Worm (Caenorhabditis elegans): Measurements from ENCODE around the gene nlp-22.

DNA sequence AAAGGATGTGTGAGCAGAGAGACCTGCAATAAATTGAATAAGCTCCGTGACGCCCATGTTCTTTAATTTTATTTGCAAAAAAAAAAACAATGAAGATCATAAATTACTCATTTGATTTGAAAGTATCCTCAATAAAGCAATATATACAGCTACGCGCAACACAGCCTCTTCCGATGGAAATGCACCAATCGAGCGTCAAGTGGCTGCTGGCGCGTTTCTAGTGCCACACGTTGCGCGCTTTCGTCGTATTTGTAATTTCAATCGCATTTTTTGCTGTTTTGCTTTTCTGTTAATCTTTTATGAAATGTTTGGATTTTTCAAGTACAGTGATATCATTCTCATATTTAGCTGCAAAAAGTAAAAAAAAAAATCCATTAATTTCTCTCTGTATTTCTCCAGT lies 40.3 kb upstream of the nlp-22 start:
- TF ChIP-seq fos-1 (tag; optimal IDR thresholded peaks at IDR 0.05): no peak
- TF ChIP-seq nhr-23 (tag; optimal IDR thresholded peaks at IDR 0.05): peak; percentile 81
- TF ChIP-seq nhr-76 (tag; optimal IDR thresholded peaks at IDR 0.05): no peak
- TF ChIP-seq nhr-77 (tag; optimal IDR thresholded peaks at IDR 0.05): no peak
- TF ChIP-seq ama-1 (optimal IDR thresholded peaks at IDR 0.05): peak; percentile 12
- no peak for TF ChIP-seq daf-12 (tag; optimal IDR thresholded peaks at IDR 0.05)
